Fruit fly (Drosophila melanogaster) whole organism, embryonic: ENCODE data around the gene CG45002.

ENCODE experiments used
- Abd-B ChIP-seq: fragments of 200-800 bp; sonication (Bioruptor generic); optimal IDR thresholded peaks from 2 replicates; lab custom pipeline; 2018; ENCODE audit warnings: missing biosample characterization, mild to moderate bottlenecking, missing genetic modification characterization, moderate library complexity
- Blimp-1 ChIP-seq: fragments of 200-800 bp; sonication (Bioruptor generic); optimal IDR thresholded peaks from 3 replicates; lab custom pipeline; 2018; ENCODE audit warnings: missing biosample characterization, missing genetic modification characterization, mild to moderate bottlenecking, moderate library complexity, missing genetic modification reagents
- C15 ChIP-seq: fragments of 200-800 bp; sonication (Bioruptor generic); IDR thresholded peaks from 3 replicates; pipeline ENCODE4 v1.3.6; 2022; ENCODE audit warnings: missing biosample characterization, missing genetic modification characterization
- CG10147 ChIP-seq: fragments of 200-800 bp; sonication (Bioruptor generic); optimal IDR thresholded peaks from 2 replicates; lab custom pipeline; 2019; ENCODE audit warnings: missing biosample characterization, mild to moderate bottlenecking, missing genetic modification characterization, moderate library complexity
- CG10321 ChIP-seq: fragments of 200-800 bp; sonication (Bioruptor generic); IDR thresholded peaks from 2 replicates; pipeline ENCODE4 v1.3.6; 2022; ENCODE audit warnings: missing biosample characterization, missing genetic modification characterization
- CG11085 ChIP-seq: fragments of 200-800 bp; sonication (Bioruptor generic); IDR thresholded peaks from 2 replicates; pipeline ENCODE4 v1.3.6; 2022; ENCODE audit warnings: missing biosample characterization, missing genetic modification characterization
- CG11504 ChIP-seq: fragments of 200-800 bp; sonication (Bioruptor generic); optimal IDR thresholded peaks from 3 replicates; lab custom pipeline; 2019; ENCODE audit warnings: missing biosample characterization, mild to moderate bottlenecking, missing genetic modification characterization, moderate library complexity
- CG1233 ChIP-seq: fragments of 200-800 bp; sonication (Bioruptor generic); optimal IDR thresholded peaks from 4 replicates; lab custom pipeline; 2018; ENCODE audit warnings: missing biosample characterization, mild to moderate bottlenecking, missing genetic modification characterization
- CG12744 ChIP-seq: fragments of 200-800 bp; sonication (Bioruptor generic); optimal IDR thresholded peaks from 2 replicates; lab custom pipeline; 2016; ENCODE audit warnings: missing biosample characterization, missing genetic modification characterization
- CG13424 ChIP-seq: fragments of 200-800 bp; sonication (Bioruptor generic); optimal IDR thresholded peaks from 2 replicates; lab custom pipeline; 2019; ENCODE audit warnings: missing biosample characterization, mild to moderate bottlenecking, missing genetic modification characterization, moderate library complexity
- CG13775 ChIP-seq: fragments of 200-800 bp; sonication (Bioruptor generic); optimal IDR thresholded peaks from 3 replicates; lab custom pipeline; 2017; ENCODE audit warnings: missing biosample characterization, mild to moderate bottlenecking, missing genetic modification characterization
- CG14441 ChIP-seq: fragments of 200-800 bp; sonication (Bioruptor generic); IDR thresholded peaks from 2 replicates; pipeline ENCODE4 v1.3.6; 2022; ENCODE audit warnings: missing biosample characterization, missing genetic modification characterization
- CG14710 ChIP-seq: fragments of 200-800 bp; sonication (Bioruptor generic); optimal IDR thresholded peaks from 3 replicates; lab custom pipeline; 2019; ENCODE audit warnings: missing biosample characterization, mild to moderate bottlenecking, missing genetic modification characterization, moderate library complexity
- CG1529 ChIP-seq: fragments of 200-800 bp; sonication (Bioruptor generic); optimal IDR thresholded peaks from 3 replicates; lab custom pipeline; 2018; ENCODE audit warnings: missing biosample characterization, missing genetic modification characterization
- CG17829 ChIP-seq: fragments of 200-800 bp; optimal IDR thresholded peaks from 2 replicates; lab custom pipeline; 2019; ENCODE audit warnings: missing biosample characterization, mild to moderate bottlenecking, missing genetic modification characterization, moderate library complexity
- CG2120 ChIP-seq: fragments of 200-800 bp; sonication (Bioruptor generic); optimal IDR thresholded peaks from 3 replicates; lab custom pipeline; 2016; ENCODE audit warnings: missing biosample characterization, missing genetic modification characterization
- CG2129 ChIP-seq: fragments of 200-800 bp; sonication (Bioruptor generic); IDR thresholded peaks from 2 replicates; pipeline ENCODE4 v1.3.6; 2022; ENCODE audit warnings: missing biosample characterization, missing genetic modification characterization; ENCODE audit not compliant: partially characterized antibody
- CG32532 ChIP-seq: fragments of 200-800 bp; sonication (Bioruptor generic); IDR thresholded peaks from 2 replicates; pipeline ENCODE4 v1.3.6; 2022; ENCODE audit warnings: missing biosample characterization, missing genetic modification characterization
- CG34224 ChIP-seq: fragments of 200-800 bp; sonication (Bioruptor generic); IDR thresholded peaks from 3 replicates; pipeline ENCODE4 v1.3.6; 2022; ENCODE audit warnings: missing biosample characterization, missing genetic modification characterization; ENCODE audit not compliant: partially characterized antibody
- CG4328 ChIP-seq: fragments of 200-800 bp; sonication (Bioruptor generic); optimal IDR thresholded peaks from 3 replicates; lab custom pipeline; 2017; ENCODE audit warnings: missing biosample characterization, missing genetic modification reagents, missing genetic modification characterization
- CG4424 ChIP-seq: fragments of 200-800 bp; sonication (Bioruptor generic); optimal IDR thresholded peaks from 3 replicates; lab custom pipeline; 2016; ENCODE audit warnings: missing biosample characterization, missing genetic modification characterization
- CG6272 ChIP-seq: fragments of 200-800 bp; sonication (Bioruptor generic); IDR thresholded peaks from 2 replicates; pipeline ENCODE4 v1.3.6; 2022; ENCODE audit warnings: missing biosample characterization, missing genetic modification characterization
- CG6689 ChIP-seq: fragments of 200-800 bp; sonication (Bioruptor generic); IDR thresholded peaks from 2 replicates; pipeline ENCODE4 v1.3.6; 2022; ENCODE audit warnings: missing biosample characterization, missing genetic modification characterization
- CoRest ChIP-seq: fragments of 200-800 bp; sonication (Bioruptor generic); optimal IDR thresholded peaks from 3 replicates; lab custom pipeline; 2018; ENCODE audit warnings: missing biosample characterization, mild to moderate bottlenecking, missing genetic modification characterization, moderate library complexity
- Dll ChIP-seq: fragments of 200-800 bp; sonication (Bioruptor generic); IDR thresholded peaks from 4 replicates; pipeline ENCODE4 v1.3.6; 2022; ENCODE audit warnings: missing biosample characterization, missing genetic modification characterization; ENCODE audit not compliant: partially characterized antibody
- GATAe ChIP-seq: fragments of 200-800 bp; sonication (Bioruptor generic); conservative IDR thresholded peaks from 2 replicates; pipeline ENCODE4 v1.3.6; 2022; ENCODE audit warnings: missing biosample characterization, missing genetic modification characterization
- Hand ChIP-seq: fragments of 200-800 bp; sonication (Bioruptor generic); optimal IDR thresholded peaks from 2 replicates; lab custom pipeline; 2017; ENCODE audit warnings: mild to moderate bottlenecking, missing biosample characterization, missing genetic modification reagents, missing genetic modification characterization
- HmgZ ChIP-seq: fragments of 200-800 bp; sonication (Bioruptor generic); optimal IDR thresholded peaks from 2 replicates; lab custom pipeline; 2018; ENCODE audit warnings: missing biosample characterization, mild to moderate bottlenecking, missing genetic modification characterization
- Hsf ChIP-seq: fragments of 200-800 bp; sonication (Bioruptor generic); optimal IDR thresholded peaks from 3 replicates; lab custom pipeline; 2016; ENCODE audit warnings: missing biosample characterization, missing genetic modification characterization
- NK7.1 ChIP-seq: fragments of 200-800 bp; sonication (Bioruptor generic); optimal IDR thresholded peaks from 3 replicates; lab custom pipeline; 2016; ENCODE audit warnings: missing biosample characterization, missing genetic modification characterization
- NfI ChIP-seq: fragments of 200-800 bp; sonication (Bioruptor generic); optimal IDR thresholded peaks from 3 replicates; lab custom pipeline; 2018; ENCODE audit warnings: missing biosample characterization, mild to moderate bottlenecking, missing genetic modification characterization, moderate library complexity
- Sox102F ChIP-seq: fragments of 200-800 bp; sonication (Bioruptor generic); optimal IDR thresholded peaks from 2 replicates; lab custom pipeline; 2018; ENCODE audit warnings: missing biosample characterization, mild to moderate bottlenecking, missing genetic modification characterization, moderate library complexity
- TFAM ChIP-seq: fragments of 200-800 bp; sonication (Bioruptor generic); optimal IDR thresholded peaks from 2 replicates; lab custom pipeline; 2017; ENCODE audit warnings: missing biosample characterization, missing genetic modification characterization, inconsistent platforms
- abd-A ChIP-seq: fragments of 200-800 bp; sonication (Bioruptor generic); optimal IDR thresholded peaks from 3 replicates; lab custom pipeline; 2019; ENCODE audit warnings: missing biosample characterization, mild to moderate bottlenecking, missing genetic modification characterization, moderate library complexity
- bcd ChIP-seq: fragments of 200-800 bp; sonication (Bioruptor generic); optimal IDR thresholded peaks from 2 replicates; lab custom pipeline; 2017; ENCODE audit warnings: missing biosample characterization, mild to moderate bottlenecking, missing genetic modification characterization
- bsh ChIP-seq, 2 experiments: fragments of 200-800 bp; sonication (Bioruptor generic); optimal IDR thresholded peaks; 2 replicates each; lab custom pipeline; 2017 to 2018; ENCODE audit warnings: mild to moderate bottlenecking in 2 of 2, missing biosample characterization in 2 of 2, missing genetic modification characterization in 2 of 2, moderate library complexity in 1 of 2
- chm ChIP-seq: fragments of 200-800 bp; sonication (Bioruptor generic); IDR thresholded peaks from 2 replicates; pipeline ENCODE4 v1.3.6; 2022; ENCODE audit warnings: missing biosample characterization, missing genetic modification characterization
- dm ChIP-seq: fragments of 200-800 bp; sonication (Bioruptor generic); optimal IDR thresholded peaks from 3 replicates; lab custom pipeline; 2016; ENCODE audit warnings: missing biosample characterization, missing genetic modification characterization
- ems ChIP-seq: fragments of 200-800 bp; sonication (Bioruptor generic); optimal IDR thresholded peaks from 3 replicates; lab custom pipeline; 2016; ENCODE audit warnings: missing biosample characterization, missing genetic modification characterization
- gcm2 ChIP-seq: fragments of 200-800 bp; sonication (Bioruptor generic); optimal IDR thresholded peaks from 2 replicates; lab custom pipeline; 2016; ENCODE audit warnings: missing biosample characterization, missing genetic modification characterization
- gfzf ChIP-seq: fragments of 200-800 bp; sonication (Bioruptor generic); optimal IDR thresholded peaks from 2 replicates; lab custom pipeline; 2016; ENCODE audit warnings: missing biosample characterization, mild to moderate bottlenecking, missing genetic modification characterization, moderate library complexity
- gsb ChIP-seq: fragments of 200-800 bp; sonication (Bioruptor generic); IDR thresholded peaks from 2 replicates; pipeline ENCODE4 v1.3.6; 2022; ENCODE audit warnings: missing biosample characterization, missing genetic modification characterization
- ind ChIP-seq: fragments of 200-800 bp; sonication (Bioruptor generic); optimal IDR thresholded peaks from 3 replicates; lab custom pipeline; 2016; ENCODE audit warnings: missing biosample characterization, missing genetic modification characterization
- nau ChIP-seq: fragments of 200-800 bp; sonication (Bioruptor generic); optimal IDR thresholded peaks from 3 replicates; lab custom pipeline; 2017; ENCODE audit warnings: missing biosample characterization, mild to moderate bottlenecking, missing genetic modification characterization, missing genetic modification reagents
- pita ChIP-seq: fragments of 200-800 bp; sonication (Bioruptor generic); optimal IDR thresholded peaks from 2 replicates; lab custom pipeline; 2017; ENCODE audit warnings: missing biosample characterization, mild to moderate bottlenecking, missing genetic modification characterization
- trem ChIP-seq: fragments of 200-800 bp; optimal IDR thresholded peaks from 3 replicates; lab custom pipeline; 2019; ENCODE audit warnings: missing biosample characterization, mild to moderate bottlenecking, missing genetic modification characterization, moderate library complexity
- twi ChIP-seq: fragments of 200-800 bp; optimal IDR thresholded peaks from 2 replicates; lab custom pipeline; 2019; ENCODE audit warnings: missing biosample characterization, mild to moderate bottlenecking, missing genetic modification characterization, moderate library complexity
- unc-4 ChIP-seq: fragments of 200-800 bp; sonication (Bioruptor generic); IDR thresholded peaks from 2 replicates; pipeline ENCODE4 v1.3.6; 2022; ENCODE audit warnings: missing biosample characterization, missing genetic modification characterization; ENCODE audit not compliant: partially characterized antibody
- usp ChIP-seq: fragments of >200 bp; optimal IDR thresholded peaks from 2 replicates; lab custom pipeline; 2017; ENCODE audit warnings: missing biosample characterization, missing genetic modification characterization
- wdn ChIP-seq: fragments of 200-800 bp; sonication (Bioruptor generic); IDR thresholded peaks from 2 replicates; pipeline ENCODE4 v1.3.6; 2022; ENCODE audit warnings: missing biosample characterization, missing genetic modification characterization

Gene CG45002

DNA sequence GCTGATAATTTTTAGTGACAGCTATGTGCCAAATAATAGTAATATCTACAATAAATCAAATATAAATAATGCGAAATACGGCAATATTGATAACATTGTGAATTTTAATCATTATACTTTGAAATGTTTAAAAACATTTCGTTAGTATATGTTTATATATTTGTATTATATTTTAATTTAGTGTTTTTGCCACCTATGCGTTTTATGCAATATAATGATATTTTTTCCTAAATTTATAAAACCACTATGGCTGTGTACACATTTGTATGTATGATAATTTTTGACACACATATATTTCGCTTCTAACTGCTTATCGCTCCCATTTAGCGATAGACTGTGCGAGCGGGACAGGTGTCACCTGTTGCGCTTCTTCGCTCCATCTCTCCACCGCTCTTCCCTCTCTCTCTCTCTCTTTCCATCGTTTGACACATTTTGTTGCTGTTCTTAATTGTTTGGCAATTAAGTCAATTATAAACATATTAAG is 122.4 kb downstream of the CG45002 start (continued):
- TF ChIP-seq CG1233 (GFP tag; lab: Kevin White, UChicago) (peak; percentile 46), CG4328 (peak; percentile 19), CG13775 (GFP tag; lab: Kevin White, UChicago) (peak; percentile 37), CG10321 (GFP tag; lab: Robert Waterston, UW) (peak; percentile 57), CG11085 (GFP tag; lab: Robert Waterston, UW) (no peak), gsb (GFP tag; lab: Robert Waterston, UW) (peak; percentile 47; the same call in 1 of the 2 replicates), CG32532 (GFP tag; lab: Robert Waterston, UW) (peak; percentile 67; the same call in 1 of the 2 replicates), GATAe (GFP tag; lab: Robert Waterston, UW) (0 out of 2 replicates have a peak, but pooled peaks have one; percentile 31), unc-4 (GFP tag; lab: Robert Waterston, UW) (no peak), NfI (GFP tag; lab: Kevin White, UChicago) (peak; percentile 43), Hsf (GFP tag; lab: Kevin White, UChicago) (no peak), Sox102F (GFP tag; lab: Kevin White, UChicago) (peak; percentile 63), twi (tag; lab: Kevin White, UChicago) (peak; percentile 19), ind (GFP tag; lab: Kevin White, UChicago) (peak; percentile 37), dm (no peak), CG2129 (no peak), chm (no peak), Dll (GFP tag; lab: Robert Waterston, UW) (no peak), ems (GFP tag; lab: Kevin White, UChicago) (no peak), CG14441 (no peak), bsh (GFP tag; optimal IDR thresholded peaks at IDR 0.05; lab: Kevin White, UChicago) (peak in 1 of 2 experiments; percentile 57), nau (GFP tag; lab: Kevin White, UChicago) (no peak), trem (tag; lab: Kevin White, UChicago) (peak; percentile 24), C15 (GFP tag; lab: Robert Waterston, UW) (no peak), CG17829 (tag; lab: Kevin White, UChicago) (peak; percentile 47), wdn (GFP tag; lab: Robert Waterston, UW) (no peak), Blimp-1 (GFP tag; lab: Kevin White, UChicago) (peak; percentile 44), CG34224 (GFP tag; lab: Robert Waterston, UW) (no peak), bcd (GFP tag; lab: Kevin White, UChicago) (peak; percentile 54), CG14710 (tag; lab: Kevin White, UChicago) (peak; percentile 5), Hand (GFP tag; lab: Kevin White, UChicago) (peak; percentile 63), CG13424 (tag; lab: Kevin White, UChicago) (peak; percentile 81), CG10147 (peak; percentile 33), HmgZ (tag; lab: Kevin White, UChicago) (peak; percentile 40), CG11504 (tag; lab: Kevin White, UChicago) (peak; percentile 84), CG6689 (GFP tag; lab: Robert Waterston, UW) (peak; percentile 48; the same call in 1 of the 2 replicates), CG12744 (GFP tag; lab: Kevin White, UChicago) (no peak), CG2120 (peak; percentile 30), pita (GFP tag; lab: Kevin White, UChicago) (no peak), abd-A (tag; lab: Kevin White, UChicago) (peak; percentile 19), CG6272 (no peak), CG1529 (peak; percentile 3), gcm2 (GFP tag; lab: Kevin White, UChicago) (no peak), Abd-B (GFP tag; lab: Kevin White, UChicago) (peak; percentile 47), usp (GFP tag; lab: Kevin White, UChicago) (no peak), TFAM (GFP tag; lab: Kevin White, UChicago) (no peak), NK7.1 (no peak), CoRest (peak; percentile 84), gfzf (GFP tag; lab: Kevin White, UChicago) (no peak), CG4424 (GFP tag; lab: Kevin White, UChicago) (peak; percentile 5)
